Fruit fly (Drosophila melanogaster): ENCODE data around the gene ORMDL.

ORMDL gene

DNA sequence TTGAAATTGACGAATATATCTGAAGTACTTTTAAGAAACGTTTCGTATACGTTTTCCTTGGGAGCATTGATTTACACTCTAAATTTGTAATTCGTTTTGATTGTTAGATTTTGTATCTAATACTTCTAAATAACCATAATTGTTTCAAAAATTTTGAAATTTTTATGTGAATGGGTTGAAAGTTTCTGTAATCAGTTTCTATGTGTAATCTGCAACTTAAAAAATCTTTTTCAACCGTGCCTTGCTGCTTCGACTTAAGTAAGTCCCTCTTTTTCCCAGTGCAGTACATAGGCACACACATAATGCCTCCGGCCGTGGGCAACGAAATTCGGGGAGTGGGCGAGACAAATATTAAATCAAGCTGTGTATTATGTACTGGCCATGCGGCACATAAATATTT, 49.7 kb upstream of the ORMDL start (continued):
- TF ChIP-seq MBD-R2 (GFP tag; IDR thresholded peaks at IDR 0.05) (no peak), stwl (tag; optimal IDR thresholded peaks at IDR 0.05) (no peak), CG11504 (tag; optimal IDR thresholded peaks at IDR 0.05) (no peak), btn (GFP tag; optimal IDR thresholded peaks at IDR 0.05) (no peak), fd64A (GFP tag; optimal IDR thresholded peaks at IDR 0.05) (no peak), Stat92E (GFP tag; optimal IDR thresholded peaks at IDR 0.05) (no peak), CG7372 (GFP tag; IDR thresholded peaks at IDR 0.05) (no peak), tio (GFP tag; optimal IDR thresholded peaks at IDR 0.05) (peak; percentile 29), B-H1 (GFP tag; IDR thresholded peaks at IDR 0.05) (no peak), Dek (tag; optimal IDR thresholded peaks at IDR 0.05) (no peak), oc (tag; optimal IDR thresholded peaks at IDR 0.05) (no peak), CrebB (tag; optimal IDR thresholded peaks at IDR 0.05) (no peak), ttk (GFP tag; IDR thresholded peaks at IDR 0.05) (0 out of 2 replicates have a peak, but pooled peaks have one; percentile 13), CG10147 (GFP tag; optimal IDR thresholded peaks at IDR 0.05) (no peak), ab (GFP tag; optimal IDR thresholded peaks at IDR 0.05) (no peak), Vsx1 (GFP tag; optimal IDR thresholded peaks at IDR 0.05) (no peak)

DNA sequence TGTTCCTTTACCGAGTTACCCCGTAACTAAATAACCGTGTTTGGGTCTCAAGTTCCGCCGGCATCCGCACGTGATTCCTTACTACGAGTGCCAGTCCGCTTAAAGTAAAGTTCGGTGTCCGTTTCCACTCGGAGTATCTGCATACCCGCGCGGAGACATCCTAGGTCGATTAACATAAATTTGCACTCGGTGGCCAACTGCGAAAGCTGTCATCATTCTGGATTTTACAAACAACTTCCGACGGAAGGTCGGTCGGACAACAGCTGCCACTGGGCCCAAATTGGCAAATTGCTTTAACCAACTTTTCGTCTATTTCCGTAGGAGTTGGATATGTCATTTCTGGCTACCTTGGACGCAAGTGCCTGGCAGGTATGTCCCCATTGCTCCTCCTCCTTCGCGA, 48.6 kb upstream of the ORMDL start, which contains the start of gene TfAP-2:
TfAP-2 (plus strand) TSS at position 301 of the 400 bp plus-strand sequence.
- TF ChIP-seq vnd (GFP tag; IDR thresholded peaks at IDR 0.05; ENCODE audit: partially characterized antibody) (0 out of 3 replicates have a peak, but pooled peaks have one; percentile 20), CG15601 (tag; optimal IDR thresholded peaks at IDR 0.05) (no peak), CG17328 (GFP tag; IDR thresholded peaks at IDR 0.05) (no peak), ems (GFP tag; optimal IDR thresholded peaks at IDR 0.05) (no peak)

DNA sequence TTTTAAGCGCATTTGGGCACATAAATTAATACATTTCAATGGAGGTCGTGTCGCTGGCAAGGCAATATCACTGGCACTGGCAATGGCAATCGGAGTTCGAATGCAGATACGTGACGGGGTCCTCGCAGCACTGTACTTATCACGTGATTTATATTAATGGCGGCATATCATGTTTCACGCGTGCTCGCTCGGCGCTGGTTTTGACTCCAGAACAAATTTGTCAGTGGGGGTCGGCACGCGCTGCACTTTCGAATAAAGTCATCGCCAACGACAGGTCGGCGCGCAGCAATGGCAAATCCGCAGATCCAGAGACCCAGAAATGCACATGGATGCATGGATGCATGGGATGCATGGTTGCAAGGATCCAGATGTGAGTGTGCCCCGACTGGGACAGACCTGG, 43.9 kb upstream of the ORMDL start:
- no peak for TF ChIP-seq Hr3 (GFP tag; optimal IDR thresholded peaks at IDR 0.05)
- TF ChIP-seq CG7963 (GFP tag; IDR thresholded peaks at IDR 0.05; ENCODE audit: partially characterized antibody), result 0 out of 3 replicates have a peak, but pooled peaks have one; percentile 49
- TF ChIP-seq HLHmδ (GFP tag; optimal IDR thresholded peaks at IDR 0.05), result peak; percentile 8
- no peak for TF ChIP-seq mirr (GFP tag; optimal IDR thresholded peaks at IDR 0.05)
- TF ChIP-seq D19A (tag; optimal IDR thresholded peaks at IDR 0.05), result no peak

DNA sequence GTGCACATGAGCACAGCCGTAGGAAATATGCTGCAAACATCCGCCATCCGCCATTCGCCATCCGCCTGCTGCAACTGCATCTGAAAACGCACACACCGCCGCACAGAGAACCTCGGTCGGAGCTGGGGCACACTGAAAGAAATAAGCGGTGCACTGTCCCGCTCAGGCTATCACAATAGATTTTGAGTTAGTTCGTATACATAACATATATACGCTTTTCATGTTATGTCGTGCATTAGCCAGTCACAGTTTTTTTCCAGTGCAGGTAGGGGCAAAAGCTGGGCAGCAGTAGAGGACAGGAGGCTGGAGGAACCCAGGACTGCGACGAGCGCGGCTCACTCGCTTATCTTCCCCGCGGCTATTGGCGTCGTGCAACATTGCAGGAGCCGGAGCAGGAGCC, 40.7 kb upstream of the ORMDL start:
- TF ChIP-seq lab (GFP tag; optimal IDR thresholded peaks at IDR 0.05) (no peak), zen (tag; optimal IDR thresholded peaks at IDR 0.05) (no peak), zf30C (GFP tag; optimal IDR thresholded peaks at IDR 0.05) (peak; percentile 9), nerfin-1 (tag; optimal IDR thresholded peaks at IDR 0.05) (no peak), CG31441 (GFP tag; IDR thresholded peaks at IDR 0.05) (no peak), maf-S (GFP tag; optimal IDR thresholded peaks at IDR 0.05) (no peak), NFAT (GFP tag; IDR thresholded peaks at IDR 0.05) (no peak), sens (GFP tag) (peak; percentile 74), Bteb2 (GFP tag; optimal IDR thresholded peaks at IDR 0.05) (no peak), CG31365 (tag; optimal IDR thresholded peaks at IDR 0.05) (no peak), Ets65A (GFP tag) (peak; percentile 72), CG13123 (GFP tag; optimal IDR thresholded peaks at IDR 0.05) (no peak), Dad (GFP tag; optimal IDR thresholded peaks at IDR 0.05) (no peak), fd102C (GFP tag; optimal IDR thresholded peaks at IDR 0.05) (no peak), CG12236 (GFP tag; optimal IDR thresholded peaks at IDR 0.05) (no peak), disco-r (GFP tag; optimal IDR thresholded peaks at IDR 0.05) (no peak), CG34422 (GFP tag; IDR thresholded peaks at IDR 0.05) (0 out of 3 replicates have a peak, but pooled peaks have one; percentile 31), CG10267 (tag; optimal IDR thresholded peaks at IDR 0.05) (no peak), Myb (GFP tag; optimal IDR thresholded peaks at IDR 0.05) (no peak), C15 (GFP tag; IDR thresholded peaks at IDR 0.05) (no peak), usp (GFP tag; optimal IDR thresholded peaks at IDR 0.05) (no peak), CG4404 (GFP tag; IDR thresholded peaks at IDR 0.05) (no peak), Doc3 (GFP tag; IDR thresholded peaks at IDR 0.05; ENCODE audit: partially characterized antibody) (no peak)

Measured in whole organism, embryonic.